Fruit fly (Drosophila melanogaster) whole organism, embryonic: Measurements from ENCODE around the gene lectin-21Cb.

ENCODE experiments used
- BEAF-32 ChIP-seq: fragments of 200-800 bp; sonication (Bioruptor generic); optimal IDR thresholded peaks from 3 replicates; lab custom pipeline; 2017; ENCODE audit warnings: missing biosample characterization, missing genetic modification characterization, mild to moderate bottlenecking, moderate library complexity, missing genetic modification reagents
- CG12744 ChIP-seq: fragments of 200-800 bp; sonication (Bioruptor generic); optimal IDR thresholded peaks from 2 replicates; lab custom pipeline; 2016; ENCODE audit warnings: missing biosample characterization, missing genetic modification characterization
- CG6791 ChIP-seq: fragments of 200-800 bp; sonication (Bioruptor generic); IDR thresholded peaks from 3 replicates; pipeline ENCODE4 v1.3.6; 2022; ENCODE audit warnings: missing biosample characterization, missing genetic modification characterization; ENCODE audit not compliant: partially characterized antibody
- CG7987 ChIP-seq: fragments of 200-800 bp; sonication (Bioruptor generic); optimal IDR thresholded peaks from 2 replicates; lab custom pipeline; 2018; ENCODE audit warnings: missing biosample characterization, mild to moderate bottlenecking, missing genetic modification characterization, moderate library complexity
- CG8944 ChIP-seq: fragments of 200-800 bp; sonication (Bioruptor generic); optimal IDR thresholded peaks from 3 replicates; lab custom pipeline; 2016; ENCODE audit warnings: missing biosample characterization, missing genetic modification characterization
- Drgx ChIP-seq: fragments of 200-800 bp; sonication (Bioruptor generic); IDR thresholded peaks from 2 replicates; pipeline ENCODE4 v1.3.6; 2022; ENCODE audit warnings: missing biosample characterization, missing genetic modification characterization
- Elba2 ChIP-seq: fragments of 200-800 bp; sonication (Bioruptor generic); optimal IDR thresholded peaks from 3 replicates; lab custom pipeline; 2016; ENCODE audit warnings: missing biosample characterization, missing genetic modification characterization
- HLH4C ChIP-seq: fragments of 200-800 bp; sonication (Bioruptor generic); IDR thresholded peaks from 3 replicates; pipeline ENCODE4 v1.3.6; 2022; ENCODE audit warnings: missing biosample characterization, missing genetic modification characterization; ENCODE audit not compliant: partially characterized antibody
- Hand ChIP-seq: fragments of 200-800 bp; sonication (Bioruptor generic); optimal IDR thresholded peaks from 2 replicates; lab custom pipeline; 2017; ENCODE audit warnings: mild to moderate bottlenecking, missing biosample characterization, missing genetic modification reagents, missing genetic modification characterization
- HmgZ ChIP-seq: fragments of 200-800 bp; sonication (Bioruptor generic); optimal IDR thresholded peaks from 2 replicates; lab custom pipeline; 2018; ENCODE audit warnings: missing biosample characterization, mild to moderate bottlenecking, missing genetic modification characterization
- Lim3 ChIP-seq: fragments of 200-800 bp; sonication (Bioruptor generic); IDR thresholded peaks from 2 replicates; pipeline ENCODE4 v1.3.6; 2022; ENCODE audit warnings: missing biosample characterization, missing genetic modification characterization
- Ptx1 ChIP-seq: fragments of 200-800 bp; sonication (Bioruptor generic); IDR thresholded peaks from 2 replicates; pipeline ENCODE4 v1.3.6; 2022; ENCODE audit warnings: missing biosample characterization, missing genetic modification characterization
- Ssrp ChIP-seq: fragments of 200-800 bp; sonication (Bioruptor generic); optimal IDR thresholded peaks from 2 replicates; lab custom pipeline; 2018; ENCODE audit warnings: missing biosample characterization, mild to moderate bottlenecking, missing genetic modification characterization, moderate library complexity
- ab ChIP-seq: fragments of 200-800 bp; sonication (Bioruptor generic); optimal IDR thresholded peaks from 2 replicates; lab custom pipeline; 2016; ENCODE audit warnings: missing biosample characterization, missing genetic modification characterization
- bowl ChIP-seq: fragments of 200-800 bp; sonication (Bioruptor generic); IDR thresholded peaks from 2 replicates; pipeline ENCODE4 v1.3.6; 2022; ENCODE audit warnings: missing biosample characterization, missing genetic modification characterization
- bsh ChIP-seq, 2 experiments: fragments of 200-800 bp; sonication (Bioruptor generic); optimal IDR thresholded peaks; 2 replicates each; lab custom pipeline; 2017 to 2018; ENCODE audit warnings: mild to moderate bottlenecking in 2 of 2, missing biosample characterization in 2 of 2, missing genetic modification characterization in 2 of 2, moderate library complexity in 1 of 2
- fru ChIP-seq: fragments of >200 bp; optimal IDR thresholded peaks from 2 replicates; lab custom pipeline; 2017
- lbe ChIP-seq: fragments of 200-800 bp; sonication (Bioruptor generic); optimal IDR thresholded peaks from 2 replicates; lab custom pipeline; 2016; ENCODE audit warnings: missing biosample characterization, mild to moderate bottlenecking, missing genetic modification characterization
- odd ChIP-seq: fragments of 200-800 bp; sonication (Bioruptor generic); optimal IDR thresholded peaks from 2 replicates; lab custom pipeline; 2017; ENCODE audit warnings: missing biosample characterization, mild to moderate bottlenecking, missing genetic modification characterization
- pan ChIP-seq, 4 experiments: fragments of >200 bp in 3 of 4; fragments of 200-800 bp in 1 of 4; sonication (Bioruptor generic) in 1 of 4; optimal IDR thresholded peaks in 3 of 4; IDR thresholded peaks in 1 of 4; 2 replicates each; pipeline versions ENCODE4 v1.3.6 to Lab custom; 2017 to 2022; ENCODE audit warnings: missing biosample characterization in 2 of 4, missing genetic modification characterization in 2 of 4, mixed read lengths in 1 of 4
- scrt ChIP-seq: fragments of 200-800 bp; sonication (Bioruptor generic); optimal IDR thresholded peaks from 2 replicates; lab custom pipeline; 2018; ENCODE audit warnings: missing biosample characterization, mild to moderate bottlenecking, missing genetic modification characterization, moderate library complexity
- sens ChIP-seq: fragments of 200-800 bp; sonication (Bioruptor generic); peaks from one replicate; lab custom pipeline; 2016; ENCODE audit warnings: missing biosample characterization, missing genetic modification characterization
- slbo ChIP-seq: fragments of 200-800 bp; sonication (Bioruptor generic); IDR thresholded peaks from 2 replicates; pipeline ENCODE4 v1.3.6; 2022; ENCODE audit warnings: missing biosample characterization, missing genetic modification characterization
- wor ChIP-seq: fragments of 200-800 bp; sonication (Bioruptor generic); IDR thresholded peaks from 2 replicates; pipeline ENCODE4 v1.3.6; 2022; ENCODE audit warnings: missing biosample characterization, missing genetic modification characterization
- zen ChIP-seq: fragments of 200-800 bp; sonication (Bioruptor generic); optimal IDR thresholded peaks from 3 replicates; lab custom pipeline; 2018; ENCODE audit warnings: missing biosample characterization, mild to moderate bottlenecking, missing genetic modification characterization, moderate library complexity

The lectin-21Cb gene

DNA sequence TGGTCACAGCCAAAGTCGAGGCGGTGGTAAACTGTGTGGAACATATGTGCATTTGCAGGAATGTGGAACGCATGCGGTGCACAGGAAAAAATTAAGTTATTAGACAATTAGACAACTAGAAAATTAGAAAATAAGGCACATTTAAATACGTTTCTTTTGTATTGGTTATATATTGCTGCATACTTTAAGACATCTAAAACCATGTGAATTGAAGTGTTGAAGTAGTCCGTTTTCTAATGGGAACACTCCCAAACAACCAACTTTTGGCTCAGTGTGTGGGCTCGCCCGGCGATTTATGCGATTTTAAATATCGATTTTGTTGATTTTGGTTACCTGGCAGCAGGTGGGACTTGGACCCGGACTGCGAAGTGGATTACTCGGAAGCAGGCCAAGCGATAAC, 43.3 kb upstream of the lectin-21Cb start:
- TF ChIP-seq Ptx1 (GFP tag; lab: Robert Waterston, UW): peak; percentile 10; the same call in 1 of the 2 replicates
- peak; percentile 2 for TF ChIP-seq zen (tag; lab: Kevin White, UChicago)
- peak; percentile 71; the same call in 1 of the 2 replicates for TF ChIP-seq Drgx (GFP tag; lab: Robert Waterston, UW)
- TF ChIP-seq sens (GFP tag; lab: Kevin White, UChicago): peak; percentile 43
- no peak for TF ChIP-seq HmgZ

DNA sequence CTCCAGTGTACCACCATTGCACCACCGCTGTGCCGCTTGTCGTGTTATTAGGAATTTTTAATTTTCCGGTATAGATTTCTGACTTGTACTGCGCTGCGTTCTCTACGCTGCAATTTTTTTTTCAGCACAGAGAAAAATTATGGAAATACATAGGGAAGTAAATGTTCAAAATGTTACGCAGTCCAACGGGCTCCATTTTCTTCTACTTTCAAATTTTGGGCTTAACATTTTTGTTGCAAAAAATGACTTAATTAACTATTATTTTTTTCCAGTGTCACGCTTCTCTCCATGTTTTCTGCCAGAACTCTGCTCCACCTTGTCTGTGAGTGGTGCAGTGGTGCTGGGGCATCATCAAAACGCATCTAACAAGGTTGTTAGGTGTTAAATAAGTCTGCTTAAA, 40.0 kb upstream of the lectin-21Cb start:
- TF ChIP-seq sens (GFP tag; lab: Kevin White, UChicago): peak; percentile 56
- no peak for TF ChIP-seq pan (optimal IDR thresholded peaks at IDR 0.05; lab: Kevin White, UChicago)
- TF ChIP-seq pan (GFP tag; optimal IDR thresholded peaks at IDR 0.05 in 1 of 2, IDR thresholded peaks at IDR 0.05 in 1 of 2): no peak
- TF ChIP-seq, all 482 proteins: peak for 1

- TF ChIP-seq CG7987 (GFP tag; lab: Kevin White, UChicago): no peak
- TF ChIP-seq, all 482 proteins: peak for 0
These were observed 37.0 kb upstream of the lectin-21Cb start for dm6 chr2L:658007-658406.

dm6 chr2L:653784-654183, 32.8 kb upstream of the lectin-21Cb start:
- TF ChIP-seq Lim3: no peak
- TF ChIP-seq Drgx (GFP tag; lab: Robert Waterston, UW): peak; percentile 55
- TF ChIP-seq fru (lab: Kevin White, UChicago): no peak

dm6 chr2L:650864-651263, 29.9 kb upstream of the lectin-21Cb start:
- peak; percentile 33 for TF ChIP-seq lbe (GFP tag; lab: Kevin White, UChicago)
- TF ChIP-seq wor (GFP tag; lab: Robert Waterston, UW): no peak

DNA sequence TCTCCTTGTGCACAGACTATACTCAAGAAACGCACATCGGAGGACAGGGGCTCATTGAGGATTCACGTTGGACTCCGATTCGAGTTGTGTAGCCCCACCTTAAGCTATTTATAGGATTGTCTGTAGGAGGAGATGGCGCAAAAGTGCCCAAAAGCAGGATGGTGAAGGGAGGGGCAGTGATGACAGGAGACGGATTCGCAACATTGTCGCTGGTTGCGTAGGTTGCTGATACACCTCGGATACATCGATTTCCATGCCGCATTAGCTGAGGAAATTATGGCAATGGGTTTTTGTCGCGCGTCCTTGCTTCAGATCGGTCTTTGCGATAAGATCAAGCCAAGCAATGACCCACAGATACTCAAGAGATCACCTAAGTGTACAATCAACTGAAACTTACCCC, 26.6 kb upstream of the lectin-21Cb start:
- TF ChIP-seq BEAF-32 (GFP tag; lab: Kevin White, UChicago) (no peak), Hand (no peak), CG8944 (GFP tag; lab: Kevin White, UChicago) (no peak), CG6791 (GFP tag; lab: Robert Waterston, UW) (no peak)

DNA sequence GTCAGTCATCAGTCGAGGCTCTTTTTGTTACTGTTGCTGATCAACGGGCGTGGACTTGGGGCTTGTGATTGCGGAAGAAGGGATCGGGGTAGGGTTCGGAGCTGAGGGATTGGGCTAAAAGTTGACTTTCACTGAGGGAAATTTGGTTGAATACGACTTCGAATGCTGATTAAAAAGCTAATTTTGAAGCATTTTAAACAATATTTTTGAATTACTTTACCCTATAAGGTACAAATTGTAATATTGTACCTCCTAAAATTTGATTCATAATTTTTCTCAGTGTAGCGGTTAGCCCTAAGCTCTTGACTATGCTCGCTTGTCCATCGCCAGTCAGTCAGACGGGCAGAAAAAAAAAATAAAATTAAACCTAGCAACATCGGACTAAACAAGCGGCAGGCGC, 25.5 kb upstream of the lectin-21Cb start:
- no peak for TF ChIP-seq Elba2 (GFP tag; lab: Kevin White, UChicago)
- peak in 1 of 2 experiments; percentile 28 for TF ChIP-seq bsh (GFP tag; optimal IDR thresholded peaks at IDR 0.05; lab: Kevin White, UChicago)
- TF ChIP-seq Ssrp (tag; lab: Kevin White, UChicago): no peak
- TF ChIP-seq Drgx (GFP tag; lab: Robert Waterston, UW): no peak
- TF ChIP-seq, all 482 proteins: peak for 1

dm6 chr2L:636507-636906, 15.5 kb upstream of the lectin-21Cb start:
- TF ChIP-seq Drgx (GFP tag; lab: Robert Waterston, UW): 0 out of 2 replicates have a peak, but pooled peaks have one; percentile 17
- peak in 1 of 2 experiments; percentile 11 for TF ChIP-seq bsh (GFP tag; optimal IDR thresholded peaks at IDR 0.05; lab: Kevin White, UChicago)
- TF ChIP-seq CG12744: no peak

- TF ChIP-seq odd (GFP tag; lab: Kevin White, UChicago): no peak
- 0 out of 3 replicates have a peak, but pooled peaks have one; percentile 29 for TF ChIP-seq HLH4C (GFP tag; lab: Robert Waterston, UW)
- no peak for TF ChIP-seq bowl (GFP tag; lab: Robert Waterston, UW)
- no peak for TF ChIP-seq ab (GFP tag; lab: Kevin White, UChicago)
- TF ChIP-seq slbo (GFP tag; lab: Robert Waterston, UW): no peak
- no peak for TF ChIP-seq scrt (GFP tag; lab: Kevin White, UChicago)
These were observed 13.2 kb upstream of the lectin-21Cb start for dm6 chr2L:634208-634614.
